Worm (Caenorhabditis elegans) whole organism, L4 larva: ENCODE data around the gene C36E6.2.
A peak's percentile ranks its signal among the peaks of the same experiment; 100 is the strongest.

Experiments
- D1046.2 ChIP-seq: fragments of 200-800 bp; sonication (Bioruptor generic); IDR thresholded peaks from 2 replicates; pipeline ENCODE4 v1.3.6; 2022; ENCODE audit warnings: missing genetic modification characterization, missing compliant biosample characterization
- F49E8.2 ChIP-seq: sonication (generic microtip); optimal IDR thresholded peaks from 2 replicates; lab custom pipeline; 2016; ENCODE audit warnings: missing compliant biosample characterization, mild to moderate bottlenecking, missing genetic modification characterization, borderline replicate concordance
- T20F7.1 ChIP-seq: fragments of 200-800 bp; sonication (Bioruptor generic); optimal IDR thresholded peaks from 2 replicates; lab custom pipeline; 2018; ENCODE audit warnings: mild to moderate bottlenecking, missing genetic modification characterization, missing compliant biosample characterization
- T26A8.4 ChIP-seq: fragments of 200-800 bp; sonication (Bioruptor generic); IDR thresholded peaks from 2 replicates; pipeline ENCODE4 v1.3.6; 2022; ENCODE audit warnings: missing genetic modification characterization, missing compliant biosample characterization
- Y48G9A.11 ChIP-seq: fragments of 200-800 bp; sonication (Bioruptor generic); IDR thresholded peaks from 2 replicates; pipeline ENCODE4 v1.3.6; 2022; ENCODE audit warnings: missing genetic modification reagents, missing genetic modification characterization, missing compliant biosample characterization
- Y5F2A.4 ChIP-seq: fragments of 200-800 bp; sonication (Bioruptor generic); optimal IDR thresholded peaks from 2 replicates; lab custom pipeline; 2018; ENCODE audit warnings: mild to moderate bottlenecking, missing genetic modification characterization, missing compliant biosample characterization
- Y75B8A.6 ChIP-seq: fragments of 200-800 bp; sonication (Bioruptor generic); IDR thresholded peaks from 2 replicates; pipeline ENCODE4 v1.3.6; 2022; ENCODE audit warnings: missing genetic modification reagents, missing genetic modification characterization, missing compliant biosample characterization
- arid-1 ChIP-seq: fragments of 200-800 bp; sonication (Bioruptor generic); conservative IDR thresholded peaks from 2 replicates; pipeline ENCODE4 v1.3.6; 2022; ENCODE audit warnings: missing genetic modification reagents, missing genetic modification characterization, missing compliant biosample characterization
- attf-4 ChIP-seq: sonication (generic microtip); optimal IDR thresholded peaks from 3 replicates; lab custom pipeline; 2017; ENCODE audit warnings: missing biosample characterization, missing genetic modification characterization
- ceh-20 ChIP-seq: fragments of 200-800 bp; sonication (Bioruptor generic); IDR thresholded peaks from 2 replicates; pipeline ENCODE4 v1.3.6; 2022; ENCODE audit warnings: missing genetic modification reagents, missing genetic modification characterization, missing compliant biosample characterization
- ceh-32 ChIP-seq: sonication (generic microtip); optimal IDR thresholded peaks from 2 replicates; lab custom pipeline; 2016; ENCODE audit warnings: mild to moderate bottlenecking, missing genetic modification characterization, missing compliant biosample characterization; ENCODE audit not compliant: poor library complexity
- ces-1 ChIP-seq: fragments of 150-350 bp; sonication (generic microtip); optimal IDR thresholded peaks from 4 replicates; lab custom pipeline; 2014; ENCODE audit warnings: missing biosample characterization, missing genetic modification reagents, missing genetic modification characterization
- ctbp-1 ChIP-seq: fragments of 200-800 bp; sonication (Bioruptor generic); IDR thresholded peaks from 2 replicates; pipeline ENCODE4 v1.3.6; 2022; ENCODE audit warnings: missing genetic modification reagents, missing genetic modification characterization, missing compliant biosample characterization
- daf-12 ChIP-seq: fragments of 150-350 bp; optimal IDR thresholded peaks from 2 replicates; lab custom pipeline; 2014; ENCODE audit warnings: missing biosample characterization, missing genetic modification reagents, missing genetic modification characterization
- dmd-6 ChIP-seq: fragments of 200-800 bp; sonication (Bioruptor generic); IDR thresholded peaks from 2 replicates; pipeline ENCODE4 v1.3.6; 2022; ENCODE audit warnings: missing genetic modification reagents, missing genetic modification characterization, missing compliant biosample characterization
- egl-43 ChIP-seq: fragments of 200-800 bp; sonication (Bioruptor generic); IDR thresholded peaks from 2 replicates; pipeline ENCODE4 v1.3.6; 2022; ENCODE audit warnings: missing genetic modification reagents, missing genetic modification characterization, missing compliant biosample characterization
- fkh-10 ChIP-seq: fragments of 150-350 bp; optimal IDR thresholded peaks from 2 replicates; lab custom pipeline; 2014; ENCODE audit warnings: missing biosample characterization, missing genetic modification reagents, missing genetic modification characterization
- hif-1 ChIP-seq, 2 experiments: sonication (generic microtip); optimal IDR thresholded peaks; 2 replicates each; lab custom pipeline; 2016 to 2017; ENCODE audit warnings: missing compliant biosample characterization in 2 of 2, missing genetic modification characterization in 2 of 2, missing genetic modification reagents in 2 of 2, missing genotype in 2 of 2, mild to moderate bottlenecking in 1 of 2
- hlh-11 ChIP-seq: fragments of 200-800 bp; sonication (Bioruptor generic); optimal IDR thresholded peaks from 2 replicates; lab custom pipeline; 2018; ENCODE audit warnings: mild to moderate bottlenecking, missing genetic modification characterization, missing compliant biosample characterization
- hlh-30 ChIP-seq: sonication (generic microtip); optimal IDR thresholded peaks from 2 replicates; lab custom pipeline; 2017; ENCODE audit warnings: antibody characterized with exemption, mild to moderate bottlenecking, missing genetic modification characterization, missing compliant biosample characterization; ENCODE audit not compliant: insufficient read depth
- hmg-1.1 ChIP-seq: fragments of 200-800 bp; sonication (Bioruptor generic); IDR thresholded peaks from 2 replicates; pipeline ENCODE4 v1.3.6; 2022; ENCODE audit warnings: missing genetic modification reagents, missing genetic modification characterization, missing compliant biosample characterization
- lin-1 ChIP-seq: fragments of 200-800 bp; sonication (Bioruptor generic); IDR thresholded peaks from 2 replicates; pipeline ENCODE4 v1.3.6; 2022; ENCODE audit warnings: missing genetic modification reagents, missing genetic modification characterization, missing compliant biosample characterization
- lin-13 ChIP-seq: fragments of 150-350 bp; optimal IDR thresholded peaks from 2 replicates; lab custom pipeline; 2014; ENCODE audit warnings: missing biosample characterization, missing genetic modification reagents, missing genetic modification characterization
- lin-15B ChIP-seq: fragments of 150-350 bp; sonication (generic microtip); optimal IDR thresholded peaks from 3 replicates; lab custom pipeline; 2014; ENCODE audit warnings: missing biosample characterization, missing genetic modification characterization
- lin-38 ChIP-seq: fragments of 200-800 bp; sonication (Bioruptor generic); IDR thresholded peaks from 2 replicates; pipeline ENCODE4 v1.3.6; 2022; ENCODE audit warnings: missing genetic modification reagents, missing genetic modification characterization, missing compliant biosample characterization
- lsy-2 ChIP-seq, 2 experiments: fragments of 150-350 bp in 1 of 2; sonication (generic microtip) in 1 of 2; optimal IDR thresholded peaks; 2 replicates each; lab custom pipeline; 2014 to 2017; ENCODE audit warnings: missing biosample characterization in 2 of 2, missing genetic modification characterization in 2 of 2
- mep-1 ChIP-seq: fragments of 150-350 bp; sonication (generic microtip); optimal IDR thresholded peaks from 3 replicates; lab custom pipeline; 2014; ENCODE audit warnings: missing biosample characterization, missing genetic modification characterization
- mxl-3 ChIP-seq: fragments of 200-800 bp; sonication (Bioruptor generic); optimal IDR thresholded peaks from 2 replicates; lab custom pipeline; 2018; ENCODE audit warnings: mild to moderate bottlenecking, missing genetic modification characterization, missing compliant biosample characterization
- nhr-10 ChIP-seq: fragments of 150-350 bp; optimal IDR thresholded peaks from 2 replicates; lab custom pipeline; 2014; ENCODE audit warnings: missing biosample characterization, missing genetic modification characterization
- nhr-102 ChIP-seq: sonication (generic microtip); optimal IDR thresholded peaks from 2 replicates; lab custom pipeline; 2016; ENCODE audit warnings: mild to moderate bottlenecking, missing genetic modification characterization, moderate library complexity, missing compliant biosample characterization
- nhr-11 ChIP-seq: fragments of 150-350 bp; optimal IDR thresholded peaks from 2 replicates; lab custom pipeline; 2014; ENCODE audit warnings: missing biosample characterization, missing genetic modification characterization
- nhr-237 ChIP-seq: sonication (generic microtip); optimal IDR thresholded peaks from 2 replicates; lab custom pipeline; 2017; ENCODE audit warnings: missing biosample characterization, missing genetic modification characterization
- nhr-28 ChIP-seq: fragments of 150-350 bp; optimal IDR thresholded peaks from 2 replicates; lab custom pipeline; 2014; ENCODE audit warnings: missing biosample characterization, missing genetic modification characterization
- nhr-42 ChIP-seq: fragments of 200-800 bp; sonication (Bioruptor generic); IDR thresholded peaks from 2 replicates; pipeline ENCODE4 v1.3.6; 2022; ENCODE audit warnings: missing genetic modification characterization, missing compliant biosample characterization
- nhr-6 ChIP-seq: fragments of 150-350 bp; optimal IDR thresholded peaks from 2 replicates; lab custom pipeline; 2014; ENCODE audit warnings: missing biosample characterization, missing genetic modification characterization
- nhr-77 ChIP-seq: fragments of 150-350 bp; optimal IDR thresholded peaks from 2 replicates; lab custom pipeline; 2014; ENCODE audit warnings: missing biosample characterization, missing genetic modification characterization
- pqm-1 ChIP-seq: sonication (generic microtip); optimal IDR thresholded peaks from 2 replicates; lab custom pipeline; 2017; ENCODE audit warnings: missing biosample characterization, missing genetic modification characterization
- saeg-2 ChIP-seq: fragments of 200-800 bp; sonication (Bioruptor generic); IDR thresholded peaks from 2 replicates; pipeline ENCODE4 v1.3.6; 2022; ENCODE audit warnings: missing genetic modification reagents, missing genetic modification characterization, missing compliant biosample characterization
- sdz-12 ChIP-seq: fragments of 200-800 bp; sonication (Bioruptor generic); optimal IDR thresholded peaks from 2 replicates; lab custom pipeline; 2018; ENCODE audit warnings: mild to moderate bottlenecking, missing genetic modification characterization, missing compliant biosample characterization
- skn-1 ChIP-seq: fragments of 150-350 bp; optimal IDR thresholded peaks from 2 replicates; lab custom pipeline; 2014; ENCODE audit warnings: missing biosample characterization, missing genetic modification characterization
- snpc-4 ChIP-seq: fragments of 150-350 bp; optimal IDR thresholded peaks from 2 replicates; lab custom pipeline; 2014; ENCODE audit warnings: missing biosample characterization, missing genetic modification characterization
- spr-1 ChIP-seq: sonication (generic microtip); optimal IDR thresholded peaks from 2 replicates; lab custom pipeline; 2016; ENCODE audit warnings: mild to moderate bottlenecking, missing genetic modification characterization, missing compliant biosample characterization
- spr-3 ChIP-seq: fragments of 200-800 bp; sonication (Bioruptor generic); optimal IDR thresholded peaks from 2 replicates; lab custom pipeline; 2018; ENCODE audit warnings: mild to moderate bottlenecking, missing genetic modification characterization, missing compliant biosample characterization
- tra-1 ChIP-seq: fragments of 200-800 bp; sonication (Bioruptor generic); IDR thresholded peaks from 2 replicates; pipeline ENCODE4 v1.3.6; 2022; ENCODE audit warnings: missing genetic modification reagents, missing genetic modification characterization, missing compliant biosample characterization
- unc-62 ChIP-seq, 3 experiments: fragments of 150-350 bp in 1 of 3; sonication (generic microtip); optimal IDR thresholded peaks in 2 of 3; peaks in 1 of 3; 1 replicate in 1 of 3; 2 replicates in 2 of 3; lab custom pipeline; 2014 to 2017; ENCODE audit warnings: missing biosample characterization in 3 of 3, missing genetic modification characterization in 3 of 3, missing genetic modification reagents in 3 of 3, missing genotype in 1 of 3
- zfp-2 ChIP-seq: sonication (generic microtip); optimal IDR thresholded peaks from 2 replicates; lab custom pipeline; 2016; ENCODE audit warnings: mild to moderate bottlenecking, missing genetic modification characterization, missing compliant biosample characterization
- zfp-3 ChIP-seq: fragments of 200-800 bp; sonication (Bioruptor generic); conservative IDR thresholded peaks from 2 replicates; pipeline ENCODE4 v1.3.6; 2022; ENCODE audit warnings: missing genetic modification reagents, missing genetic modification characterization, missing compliant biosample characterization
- zip-11 ChIP-seq: fragments of 200-800 bp; sonication (Bioruptor generic); IDR thresholded peaks from 2 replicates; pipeline ENCODE4 v1.3.6; 2022; ENCODE audit warnings: missing genetic modification characterization, missing compliant biosample characterization
- zip-2 ChIP-seq: fragments of 150-350 bp; optimal IDR thresholded peaks from 2 replicates; lab custom pipeline; 2014; ENCODE audit warnings: missing biosample characterization, missing genetic modification characterization

C36E6.2 gene

DNA sequence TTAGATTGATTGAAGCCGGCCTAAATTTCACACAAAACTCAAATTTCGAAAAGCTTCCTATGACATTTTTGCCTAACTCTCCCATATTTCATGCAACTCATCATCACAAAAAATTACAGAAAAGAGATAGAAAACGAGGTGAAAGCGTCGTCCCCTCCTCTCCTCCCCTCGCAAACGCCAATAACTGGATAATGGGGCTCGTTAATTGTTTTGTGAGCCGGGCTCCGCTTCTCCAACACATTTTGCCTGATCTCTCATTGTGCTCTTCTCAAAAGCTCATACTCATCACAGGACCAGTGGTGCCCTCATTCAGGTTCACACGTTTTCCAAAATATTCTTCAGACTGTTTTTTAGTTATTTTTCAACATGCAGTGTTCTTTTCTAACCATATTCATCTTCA is 22.7 kb upstream of the C36E6.2 start, which contains the start of gene pbo-6:
Gene pbo-6 (plus strand): TSS at position 240 of the 400 bp plus-strand sequence.
- TF ChIP-seq hif-1 (tag; optimal IDR thresholded peaks at IDR 0.05; lab: Kevin White, UChicago) (no peak), hmg-1.1 (GFP tag; lab: Robert Waterston, UW) (no peak), ctbp-1 (GFP tag; lab: Robert Waterston, UW) (no peak), snpc-4 (tag; lab: Kevin White, UChicago) (no peak), pqm-1 (tag; lab: Kevin White, UChicago) (no peak), daf-12 (no peak), ceh-32 (tag; lab: Kevin White, UChicago) (no peak), ces-1 (no peak), lsy-2 (tag; optimal IDR thresholded peaks at IDR 0.05; lab: Kevin White, UChicago) (no peak), hlh-30 (tag; lab: Kevin White, UChicago) (no peak), nhr-10 (no peak), Y75B8A.6 (GFP tag; lab: Robert Waterston, UW) (no peak), lin-1 (GFP tag; lab: Robert Waterston, UW) (no peak), lin-15B (no peak), arid-1 (no peak), skn-1 (tag; lab: Kevin White, UChicago) (no peak), nhr-77 (tag; lab: Kevin White, UChicago) (no peak), Y5F2A.4 (GFP tag; lab: Kevin White, UChicago) (no peak)

DNA sequence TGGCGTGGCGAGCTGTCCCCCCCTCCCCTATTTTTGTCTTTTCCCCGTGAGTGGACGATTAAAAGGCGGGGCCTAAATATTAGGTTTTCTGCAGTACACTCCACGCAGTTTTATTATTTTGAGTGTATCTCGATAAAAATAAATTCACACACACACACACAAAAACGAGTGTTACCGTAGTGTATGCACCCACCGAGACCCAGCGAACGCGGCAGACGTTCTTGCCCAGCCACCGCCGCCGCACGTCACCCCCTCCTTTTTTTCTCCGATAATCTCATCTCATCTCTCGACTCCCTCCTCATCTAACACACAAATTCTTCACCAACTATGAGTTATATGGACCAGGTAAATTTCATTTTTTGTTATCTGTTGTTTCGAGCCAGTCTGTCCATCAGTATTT is 17.2 kb upstream of the C36E6.2 start, which contains the start of gene fubl-3:
Gene fubl-3 (plus strand): TSS at position 212 of the 400 bp plus-strand sequence.
- 0 out of 2 replicates have a peak, but pooled peaks have one; percentile 16 for TF ChIP-seq nhr-42 (GFP tag; lab: Robert Waterston, UW)
- no peak for TF ChIP-seq zfp-2 (tag; lab: Kevin White, UChicago)
- TF ChIP-seq Y48G9A.11: no peak
- no peak for TF ChIP-seq nhr-102 (tag; lab: Kevin White, UChicago)
- no peak for TF ChIP-seq nhr-237 (tag; lab: Kevin White, UChicago)
- peak; percentile 17 for TF ChIP-seq nhr-28 (tag; lab: Kevin White, UChicago)
- TF ChIP-seq ceh-32 (tag; lab: Kevin White, UChicago): no peak
- TF ChIP-seq T26A8.4 (GFP tag; lab: Robert Waterston, UW): no peak
- peak; percentile 92 for TF ChIP-seq D1046.2 (GFP tag; lab: Robert Waterston, UW)
- TF ChIP-seq saeg-2 (GFP tag; lab: Robert Waterston, UW): no peak
- no peak for TF ChIP-seq sdz-12 (GFP tag; lab: Kevin White, UChicago)
- no peak for TF ChIP-seq T20F7.1 (GFP tag; lab: Kevin White, UChicago)
- no peak for TF ChIP-seq egl-43 (GFP tag; lab: Robert Waterston, UW)
- TF ChIP-seq spr-3 (GFP tag; lab: Kevin White, UChicago): no peak
- peak; percentile 44; the same call in 1 of the 2 replicates for TF ChIP-seq dmd-6 (GFP tag; lab: Robert Waterston, UW)
- TF ChIP-seq mxl-3 (GFP tag; lab: Kevin White, UChicago): peak; percentile 15
- no peak for TF ChIP-seq F49E8.2
- peak; percentile 30 for TF ChIP-seq hlh-11
- no peak for TF ChIP-seq lin-38 (GFP tag; lab: Robert Waterston, UW)
- no peak for TF ChIP-seq lin-13 (GFP tag; lab: Kevin White, UChicago)
- peak; percentile 36 for TF ChIP-seq mep-1 (tag; lab: Kevin White, UChicago)
- no peak for TF ChIP-seq Y75B8A.6 (GFP tag; lab: Robert Waterston, UW)
- no peak for TF ChIP-seq zip-11 (GFP tag; lab: Robert Waterston, UW)
- no peak for TF ChIP-seq unc-62 (GFP tag; optimal IDR thresholded peaks at IDR 0.05 in 1 of 2; lab: Kevin White, UChicago)
- TF ChIP-seq unc-62 (tag; optimal IDR thresholded peaks at IDR 0.05; lab: Kevin White, UChicago): no peak
- TF ChIP-seq ctbp-1 (GFP tag; lab: Robert Waterston, UW): 0 out of 2 replicates have a peak, but pooled peaks have one; percentile 29
- no peak for TF ChIP-seq ceh-20 (GFP tag; lab: Robert Waterston, UW)
- no peak for TF ChIP-seq fkh-10 (GFP tag; lab: Kevin White, UChicago)
- TF ChIP-seq hlh-30 (tag; lab: Kevin White, UChicago): peak; percentile 43
- no peak for TF ChIP-seq tra-1
- TF ChIP-seq snpc-4 (tag; lab: Kevin White, UChicago): no peak
- TF ChIP-seq nhr-11 (tag; lab: Kevin White, UChicago): peak; percentile 1
- TF ChIP-seq zfp-3 (GFP tag; lab: Robert Waterston, UW): no peak
- TF ChIP-seq nhr-6 (tag; lab: Kevin White, UChicago): no peak
- no peak for TF ChIP-seq spr-1
- no peak for TF ChIP-seq zip-2 (tag; lab: Kevin White, UChicago)
- TF ChIP-seq hmg-1.1 (GFP tag; lab: Robert Waterston, UW): peak; percentile 31; the same call in 1 of the 2 replicates
- peak in 1 of 2 experiments; percentile 15 for TF ChIP-seq hif-1 (tag; optimal IDR thresholded peaks at IDR 0.05; lab: Kevin White, UChicago)
- TF ChIP-seq attf-4 (tag; lab: Kevin White, UChicago): no peak
